Fruit fly (Drosophila melanogaster) whole organism, embryonic: ENCODE measurements around the gene BtbVII.
A peak's percentile ranks its signal among the peaks of the same experiment; 100 is the strongest.

ENCODE experiments used
- Atf6 ChIP-seq: fragments of 200-800 bp; sonication (Bioruptor generic); IDR thresholded peaks from 2 replicates; pipeline ENCODE4 v1.3.6; 2022; ENCODE audit warnings: missing biosample characterization, missing genetic modification characterization
- Bdp1 ChIP-seq: fragments of 200-800 bp; sonication (Bioruptor generic); optimal IDR thresholded peaks from 3 replicates; lab custom pipeline; 2016; ENCODE audit warnings: missing biosample characterization, missing genetic modification characterization
- CG10462 ChIP-seq: fragments of 200-800 bp; sonication (Bioruptor generic); optimal IDR thresholded peaks from 2 replicates; lab custom pipeline; 2016; ENCODE audit warnings: missing biosample characterization, missing genetic modification characterization
- CG11398 ChIP-seq: fragments of 200-800 bp; sonication (Bioruptor generic); optimal IDR thresholded peaks from 2 replicates; lab custom pipeline; 2016; ENCODE audit warnings: missing biosample characterization, missing genetic modification characterization
- CG12155 ChIP-seq: fragments of 200-800 bp; sonication (Bioruptor generic); optimal IDR thresholded peaks from 3 replicates; lab custom pipeline; 2016; ENCODE audit warnings: missing biosample characterization, missing genetic modification characterization
- CG13123 ChIP-seq: fragments of 200-800 bp; sonication (Bioruptor generic); optimal IDR thresholded peaks from 2 replicates; lab custom pipeline; 2016; ENCODE audit warnings: missing biosample characterization, missing genetic modification characterization
- CG13287 ChIP-seq: fragments of 200-800 bp; sonication (Bioruptor generic); IDR thresholded peaks from 2 replicates; pipeline ENCODE4 v1.3.6; 2022; ENCODE audit warnings: missing biosample characterization, missing genetic modification characterization; ENCODE audit not compliant: partially characterized antibody
- CG13424 ChIP-seq: fragments of 200-800 bp; sonication (Bioruptor generic); optimal IDR thresholded peaks from 2 replicates; lab custom pipeline; 2019; ENCODE audit warnings: missing biosample characterization, mild to moderate bottlenecking, missing genetic modification characterization, moderate library complexity
- CG15514 ChIP-seq: fragments of 200-800 bp; sonication (Bioruptor generic); optimal IDR thresholded peaks from 3 replicates; lab custom pipeline; 2017; ENCODE audit warnings: missing biosample characterization, missing genetic modification characterization, mild to moderate bottlenecking, moderate library complexity, missing genetic modification reagents
- CG17912 ChIP-seq: fragments of 200-800 bp; sonication (Bioruptor generic); optimal IDR thresholded peaks from 2 replicates; lab custom pipeline; 2018; ENCODE audit warnings: missing biosample characterization, mild to moderate bottlenecking, missing genetic modification characterization
- CG1792 ChIP-seq: fragments of 200-800 bp; sonication (Bioruptor generic); optimal IDR thresholded peaks from 2 replicates; lab custom pipeline; 2016; ENCODE audit warnings: missing biosample characterization, missing genetic modification characterization
- CG2129 ChIP-seq: fragments of 200-800 bp; sonication (Bioruptor generic); IDR thresholded peaks from 2 replicates; pipeline ENCODE4 v1.3.6; 2022; ENCODE audit warnings: missing biosample characterization, missing genetic modification characterization; ENCODE audit not compliant: partially characterized antibody
- CG31441 ChIP-seq: fragments of 200-800 bp; sonication (Bioruptor generic); IDR thresholded peaks from 2 replicates; pipeline ENCODE4 v1.3.6; 2022; ENCODE audit warnings: missing biosample characterization, missing genetic modification characterization
- CG32772 ChIP-seq: fragments of 200-800 bp; sonication (Bioruptor generic); IDR thresholded peaks from 2 replicates; pipeline ENCODE4 v1.3.6; 2022; ENCODE audit warnings: missing biosample characterization, missing genetic modification characterization
- CG3995 ChIP-seq: fragments of 200-800 bp; sonication (Bioruptor generic); optimal IDR thresholded peaks from 3 replicates; lab custom pipeline; 2016; ENCODE audit warnings: missing biosample characterization, missing genetic modification characterization
- CG4328 ChIP-seq: fragments of 200-800 bp; sonication (Bioruptor generic); optimal IDR thresholded peaks from 3 replicates; lab custom pipeline; 2017; ENCODE audit warnings: missing biosample characterization, missing genetic modification reagents, missing genetic modification characterization
- CG4424 ChIP-seq: fragments of 200-800 bp; sonication (Bioruptor generic); optimal IDR thresholded peaks from 3 replicates; lab custom pipeline; 2016; ENCODE audit warnings: missing biosample characterization, missing genetic modification characterization
- CG8281 ChIP-seq: fragments of 200-800 bp; sonication (Bioruptor generic); optimal IDR thresholded peaks from 2 replicates; lab custom pipeline; 2018; ENCODE audit warnings: missing biosample characterization, mild to moderate bottlenecking, missing genetic modification characterization, moderate library complexity
- CG8290 ChIP-seq, 3 experiments: fragments of 200-800 bp; sonication (Bioruptor generic); optimal IDR thresholded peaks; 2 replicates each; lab custom pipeline; 2016 to 2019; ENCODE audit warnings: missing biosample characterization in 3 of 3, missing genetic modification characterization in 3 of 3, mild to moderate bottlenecking in 2 of 3, moderate library complexity in 1 of 3
- CG8359 ChIP-seq: fragments of 200-800 bp; sonication (Bioruptor generic); optimal IDR thresholded peaks from 2 replicates; lab custom pipeline; 2017; ENCODE audit warnings: missing biosample characterization, mild to moderate bottlenecking, missing genetic modification characterization, borderline replicate concordance
- D19A ChIP-seq: fragments of 200-800 bp; optimal IDR thresholded peaks from 3 replicates; lab custom pipeline; 2019; ENCODE audit warnings: missing biosample characterization, mild to moderate bottlenecking, missing genetic modification characterization, moderate library complexity
- Deaf1 ChIP-seq: fragments of 200-800 bp; optimal IDR thresholded peaks from 3 replicates; lab custom pipeline; 2019; ENCODE audit warnings: missing biosample characterization, mild to moderate bottlenecking, missing genetic modification characterization, moderate library complexity
- Dip3 ChIP-seq: fragments of 200-800 bp; sonication (Bioruptor generic); optimal IDR thresholded peaks from 3 replicates; lab custom pipeline; 2016; ENCODE audit warnings: missing biosample characterization, missing genetic modification characterization
- Lpt ChIP-seq: fragments of >200 bp; optimal IDR thresholded peaks from 2 replicates; lab custom pipeline; 2018; ENCODE audit warnings: missing biosample characterization, missing genetic modification characterization
- NK7.1 ChIP-seq: fragments of 200-800 bp; sonication (Bioruptor generic); optimal IDR thresholded peaks from 3 replicates; lab custom pipeline; 2016; ENCODE audit warnings: missing biosample characterization, missing genetic modification characterization
- al ChIP-seq: fragments of 200-800 bp; sonication (Bioruptor generic); IDR thresholded peaks from 2 replicates; pipeline ENCODE4 v1.3.6; 2022; ENCODE audit warnings: missing biosample characterization, missing genetic modification characterization
- aop ChIP-seq: fragments of 200-800 bp; sonication (Bioruptor generic); IDR thresholded peaks from 2 replicates; pipeline ENCODE4 v1.3.6; 2022; ENCODE audit warnings: missing biosample characterization, missing genetic modification characterization
- ase ChIP-seq: fragments of 200-800 bp; sonication (Bioruptor generic); IDR thresholded peaks from 3 replicates; pipeline ENCODE4 v1.3.6; 2022; ENCODE audit warnings: missing biosample characterization, missing genetic modification characterization
- ato ChIP-seq: fragments of 200-800 bp; sonication (Bioruptor generic); IDR thresholded peaks from 2 replicates; pipeline ENCODE4 v1.3.6; 2022; ENCODE audit warnings: missing biosample characterization, missing genetic modification characterization; ENCODE audit not compliant: partially characterized antibody
- bigmax ChIP-seq: fragments of 200-800 bp; sonication (Bioruptor generic); optimal IDR thresholded peaks from 2 replicates; lab custom pipeline; 2018; ENCODE audit warnings: missing biosample characterization, mild to moderate bottlenecking, missing genetic modification characterization
- cas ChIP-seq: fragments of 200-800 bp; sonication (Bioruptor generic); IDR thresholded peaks from 2 replicates; pipeline ENCODE4 v1.3.6; 2022; ENCODE audit warnings: missing biosample characterization, missing genetic modification characterization
- crol ChIP-seq: fragments of 200-800 bp; sonication (Bioruptor generic); IDR thresholded peaks from 2 replicates; pipeline ENCODE4 v1.3.6; 2022; ENCODE audit warnings: missing biosample characterization, missing genetic modification characterization
- dpn ChIP-seq, 2 experiments: fragments of 200-800 bp; sonication (Bioruptor generic); optimal IDR thresholded peaks; 3 replicates each; lab custom pipeline; 2016; ENCODE audit warnings: missing biosample characterization in 2 of 2, missing genetic modification characterization in 2 of 2
- ind ChIP-seq: fragments of 200-800 bp; sonication (Bioruptor generic); optimal IDR thresholded peaks from 3 replicates; lab custom pipeline; 2016; ENCODE audit warnings: missing biosample characterization, missing genetic modification characterization
- jing ChIP-seq: fragments of 200-800 bp; sonication (Bioruptor generic); optimal IDR thresholded peaks from 2 replicates; lab custom pipeline; 2018; ENCODE audit warnings: missing biosample characterization, mild to moderate bottlenecking, missing genetic modification characterization
- lola ChIP-seq, 3 experiments: fragments of >200 bp in 2 of 3; fragments of 200-800 bp in 1 of 3; sonication (Bioruptor generic) in 1 of 3; optimal IDR thresholded peaks; 2 replicates each; lab custom pipeline; 2017 to 2019; ENCODE audit warnings: missing biosample characterization in 3 of 3, missing genetic modification characterization in 3 of 3, mild to moderate bottlenecking in 1 of 3, moderate library complexity in 1 of 3
- mirr ChIP-seq: fragments of 200-800 bp; sonication (Bioruptor generic); optimal IDR thresholded peaks from 3 replicates; lab custom pipeline; 2018; ENCODE audit warnings: missing biosample characterization, mild to moderate bottlenecking, missing genetic modification characterization
- nom ChIP-seq: fragments of 200-800 bp; sonication (Bioruptor generic); optimal IDR thresholded peaks from 2 replicates; lab custom pipeline; 2017; ENCODE audit warnings: missing biosample characterization, missing genetic modification characterization, mild to moderate bottlenecking, moderate library complexity, missing genetic modification reagents
- p53 ChIP-seq: fragments of 200-800 bp; sonication (Bioruptor generic); optimal IDR thresholded peaks from 2 replicates; lab custom pipeline; 2016; ENCODE audit warnings: missing biosample characterization, missing genetic modification characterization
- pita ChIP-seq: fragments of 200-800 bp; sonication (Bioruptor generic); optimal IDR thresholded peaks from 2 replicates; lab custom pipeline; 2017; ENCODE audit warnings: missing biosample characterization, mild to moderate bottlenecking, missing genetic modification characterization
- pnt ChIP-seq: fragments of 200-800 bp; sonication (Bioruptor generic); optimal IDR thresholded peaks from 3 replicates; lab custom pipeline; 2016; ENCODE audit warnings: missing biosample characterization, missing genetic modification characterization
- pros ChIP-seq: fragments of 200-800 bp; sonication (Bioruptor generic); optimal IDR thresholded peaks from 3 replicates; lab custom pipeline; 2019; ENCODE audit warnings: missing biosample characterization, mild to moderate bottlenecking, missing genetic modification characterization, moderate library complexity
- pzg ChIP-seq: fragments of 200-800 bp; sonication (Bioruptor generic); optimal IDR thresholded peaks from 3 replicates; lab custom pipeline; 2018; ENCODE audit warnings: missing biosample characterization, mild to moderate bottlenecking, missing genetic modification characterization, moderate library complexity
- sna ChIP-seq: fragments of 200-800 bp; sonication (Bioruptor generic); IDR thresholded peaks from 2 replicates; pipeline ENCODE4 v1.3.6; 2022; ENCODE audit warnings: missing biosample characterization, missing genetic modification characterization; ENCODE audit not compliant: partially characterized antibody
- tgo ChIP-seq: fragments of 200-800 bp; sonication (Bioruptor generic); IDR thresholded peaks from 3 replicates; pipeline ENCODE4 v1.3.6; 2022; ENCODE audit warnings: missing biosample characterization, missing genetic modification characterization
- wdn ChIP-seq: fragments of 200-800 bp; sonication (Bioruptor generic); IDR thresholded peaks from 2 replicates; pipeline ENCODE4 v1.3.6; 2022; ENCODE audit warnings: missing biosample characterization, missing genetic modification characterization
- zen2 ChIP-seq: fragments of 200-800 bp; sonication (Bioruptor generic); IDR thresholded peaks from 3 replicates; pipeline ENCODE4 v1.3.6; 2022; ENCODE audit warnings: missing biosample characterization, missing genetic modification characterization; ENCODE audit not compliant: partially characterized antibody

BtbVII gene

DNA sequence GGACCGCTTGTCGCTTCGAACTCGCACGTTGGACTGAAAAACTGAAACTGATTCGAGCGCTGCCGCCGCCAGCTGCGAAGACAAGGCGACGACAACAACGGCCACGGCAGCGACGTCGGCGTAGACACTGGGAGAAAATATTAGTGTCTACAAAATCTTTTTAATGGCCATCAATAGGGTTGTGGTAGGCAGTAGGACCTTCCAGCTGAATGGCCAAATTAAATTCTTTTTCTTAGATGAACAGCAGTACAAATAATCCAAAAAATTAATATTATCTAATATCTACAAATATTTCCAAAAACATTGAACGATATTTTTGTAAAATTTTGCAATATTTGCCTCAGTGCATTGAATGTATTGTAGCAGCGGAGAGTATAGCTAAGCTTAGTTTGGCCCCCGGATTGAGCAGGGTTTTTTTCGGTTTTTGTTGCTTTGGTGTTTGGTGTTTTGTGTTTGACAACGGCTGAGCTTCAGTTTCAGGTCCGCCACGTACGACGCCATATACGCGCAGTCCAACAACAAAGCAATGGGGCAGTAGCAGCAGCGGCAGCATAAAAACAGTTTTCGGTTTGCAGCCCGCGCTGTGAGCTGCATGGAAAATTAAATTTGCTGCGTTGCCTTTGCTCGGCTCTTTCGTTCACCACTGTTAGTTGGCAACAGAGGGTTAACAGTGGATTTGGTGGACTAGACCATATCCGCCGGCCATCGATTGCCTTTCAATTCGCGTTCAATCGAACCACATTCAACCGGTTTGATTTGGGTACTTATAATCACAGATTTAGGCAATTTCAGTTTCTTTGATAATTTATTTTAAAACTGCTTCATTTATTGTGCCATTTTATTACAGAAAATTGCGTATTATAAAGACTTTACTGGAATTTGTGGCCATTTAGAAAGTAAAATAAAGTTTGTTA lies 41.3 kb upstream of the BtbVII start, which contains the start of gene Cht7 (continued):
- peak; percentile 77 for TF ChIP-seq CG4424 (GFP tag; lab: Kevin White, UChicago)
- TF ChIP-seq Atf6 (GFP tag; lab: Robert Waterston, UW) = peak; percentile 86
- no peak for TF ChIP-seq bigmax (GFP tag; lab: Kevin White, UChicago)
- TF ChIP-seq CG13424 (tag; lab: Kevin White, UChicago) = peak; percentile 93
- peak; percentile 76 for TF ChIP-seq al (GFP tag; lab: Robert Waterston, UW)
- TF ChIP-seq CG8359 (GFP tag; lab: Kevin White, UChicago) = peak; percentile 56
- peak; percentile 21 for TF ChIP-seq CG3995 (GFP tag; lab: Kevin White, UChicago)
- peak; percentile 61 for TF ChIP-seq Deaf1
- TF ChIP-seq wdn (GFP tag; lab: Robert Waterston, UW) = peak; percentile 65; the same call in 1 of the 2 replicates
- TF ChIP-seq CG4328 (GFP tag; lab: Kevin White, UChicago) = peak; percentile 55
- TF ChIP-seq ato (GFP tag; lab: Robert Waterston, UW) = no peak
- peak; percentile 82 for TF ChIP-seq nom (GFP tag; lab: Kevin White, UChicago)
- TF ChIP-seq CG11398 (GFP tag; lab: Kevin White, UChicago) = peak; percentile 49
- 0 out of 2 replicates have a peak, but pooled peaks have one; percentile 17 for TF ChIP-seq cas
- TF ChIP-seq D19A (tag; lab: Kevin White, UChicago) = peak; percentile 76
- no peak for TF ChIP-seq p53 (GFP tag; lab: Kevin White, UChicago)
- TF ChIP-seq Bdp1 (GFP tag; lab: Kevin White, UChicago) = peak; percentile 70
- peak in 1 of 3 experiments; percentile 83 for TF ChIP-seq lola (GFP tag; optimal IDR thresholded peaks at IDR 0.05; lab: Kevin White, UChicago)
- peak; percentile 72 for TF ChIP-seq Dip3
- peak; percentile 18 for TF ChIP-seq NK7.1
- no peak for TF ChIP-seq mirr
- TF ChIP-seq CG31441 = peak; percentile 89
- TF ChIP-seq CG13123 = peak; percentile 35
- peak; percentile 70 to 86 for TF ChIP-seq dpn (GFP tag; optimal IDR thresholded peaks at IDR 0.05; lab: Kevin White, UChicago)
- TF ChIP-seq ind (GFP tag; lab: Kevin White, UChicago) = peak; percentile 77
- no peak for TF ChIP-seq Lpt (GFP tag; lab: Kevin White, UChicago)
- no peak for TF ChIP-seq pzg
- TF ChIP-seq jing = peak; percentile 81
- TF ChIP-seq CG8290 (GFP tag; optimal IDR thresholded peaks at IDR 0.05; lab: Kevin White, UChicago) = peak; percentile 13
- peak; percentile 11 to 37 for TF ChIP-seq CG8290 (tag; optimal IDR thresholded peaks at IDR 0.05; lab: Kevin White, UChicago)
- TF ChIP-seq CG1792 = peak; percentile 23
- TF ChIP-seq pros (GFP tag; lab: Kevin White, UChicago) = no peak
- TF ChIP-seq pnt (GFP tag; lab: Kevin White, UChicago) = peak; percentile 54
- TF ChIP-seq CG2129 (GFP tag; lab: Robert Waterston, UW) = no peak
- TF ChIP-seq pita = no peak
- peak; percentile 7 for TF ChIP-seq CG17912 (GFP tag; lab: Kevin White, UChicago)
- TF ChIP-seq CG12155 = peak; percentile 76
- no peak for TF ChIP-seq sna
- no peak for TF ChIP-seq CG13287 (GFP tag; lab: Robert Waterston, UW)
- no peak for TF ChIP-seq crol (GFP tag; lab: Robert Waterston, UW)
- no peak for TF ChIP-seq zen2 (GFP tag; lab: Robert Waterston, UW)
- TF ChIP-seq tgo (GFP tag; lab: Robert Waterston, UW) = peak; percentile 89
- TF ChIP-seq CG8281 (tag; lab: Kevin White, UChicago) = peak; percentile 49
- TF ChIP-seq CG32772 (GFP tag; lab: Robert Waterston, UW) = peak; percentile 72
- peak; percentile 67 for TF ChIP-seq CG10462
- TF ChIP-seq ase (GFP tag; lab: Robert Waterston, UW) = peak; percentile 67
- TF ChIP-seq CG15514 (GFP tag; lab: Kevin White, UChicago) = peak; percentile 62
- no peak for TF ChIP-seq aop (GFP tag; lab: Robert Waterston, UW)
